Fruit fly (Drosophila melanogaster) whole organism, embryonic: ENCODE results near the gene Pp4-19C.

Experiments
- CG11695 ChIP-seq: fragments of 200-800 bp; sonication (Bioruptor generic); IDR thresholded peaks from 3 replicates; pipeline ENCODE4 v1.3.6; 2022; ENCODE audit warnings: missing biosample characterization, missing genetic modification characterization
- CG12299 ChIP-seq: fragments of 200-800 bp; sonication (Bioruptor generic); optimal IDR thresholded peaks from 2 replicates; lab custom pipeline; 2018; ENCODE audit warnings: missing biosample characterization, mild to moderate bottlenecking, missing genetic modification characterization
- CG15269 ChIP-seq: fragments of 200-800 bp; sonication (Bioruptor generic); optimal IDR thresholded peaks from 2 replicates; lab custom pipeline; 2018; ENCODE audit warnings: missing biosample characterization, mild to moderate bottlenecking, missing genetic modification characterization, moderate library complexity
- CG16863 ChIP-seq: fragments of 200-800 bp; sonication (Bioruptor generic); optimal IDR thresholded peaks from 3 replicates; lab custom pipeline; 2016; ENCODE audit warnings: missing biosample characterization, missing genetic modification characterization
- CG17385 ChIP-seq: fragments of 200-800 bp; sonication (Bioruptor generic); optimal IDR thresholded peaks from 3 replicates; lab custom pipeline; 2018; ENCODE audit warnings: missing biosample characterization, mild to moderate bottlenecking, missing genetic modification characterization
- CG18262 ChIP-seq: fragments of 200-800 bp; optimal IDR thresholded peaks from 3 replicates; lab custom pipeline; 2019; ENCODE audit warnings: missing biosample characterization, mild to moderate bottlenecking, missing genetic modification characterization, moderate library complexity
- CG1832 ChIP-seq: fragments of 200-800 bp; sonication (Bioruptor generic); optimal IDR thresholded peaks from 2 replicates; lab custom pipeline; 2017; ENCODE audit warnings: missing biosample characterization, mild to moderate bottlenecking, missing genetic modification characterization, inconsistent platforms
- CG2875 ChIP-seq: fragments of 200-800 bp; sonication (Bioruptor generic); optimal IDR thresholded peaks from 2 replicates; lab custom pipeline; 2017; ENCODE audit warnings: missing biosample characterization, mild to moderate bottlenecking, missing genetic modification characterization, missing genetic modification reagents
- CG3163 ChIP-seq: fragments of 200-800 bp; sonication (Bioruptor generic); optimal IDR thresholded peaks from 3 replicates; lab custom pipeline; 2016; ENCODE audit warnings: missing biosample characterization, missing genetic modification characterization
- CG32767 ChIP-seq: fragments of 200-800 bp; sonication (Bioruptor generic); IDR thresholded peaks from 2 replicates; pipeline ENCODE4 v1.3.6; 2022; ENCODE audit warnings: missing biosample characterization, missing genetic modification characterization
- CG4730 ChIP-seq: fragments of 200-800 bp; sonication (Bioruptor generic); IDR thresholded peaks from 2 replicates; pipeline ENCODE4 v1.3.6; 2022; ENCODE audit warnings: missing biosample characterization, missing genetic modification characterization
- CG5180 ChIP-seq: fragments of 200-800 bp; sonication (Bioruptor generic); optimal IDR thresholded peaks from 3 replicates; lab custom pipeline; 2017; ENCODE audit warnings: missing biosample characterization, missing genetic modification characterization, mild to moderate bottlenecking, moderate library complexity, missing genetic modification reagents
- CG7786 ChIP-seq: fragments of 200-800 bp; sonication (Bioruptor generic); optimal IDR thresholded peaks from 2 replicates; lab custom pipeline; 2016; ENCODE audit warnings: missing biosample characterization, missing genetic modification characterization
- CG7963 ChIP-seq: fragments of 200-800 bp; sonication (Bioruptor generic); IDR thresholded peaks from 3 replicates; pipeline ENCODE4 v1.3.6; 2022; ENCODE audit warnings: missing biosample characterization, missing genetic modification characterization; ENCODE audit not compliant: partially characterized antibody
- CG9215 ChIP-seq: fragments of 200-800 bp; sonication (Bioruptor generic); IDR thresholded peaks from 2 replicates; pipeline ENCODE4 v1.3.6; 2022; ENCODE audit warnings: missing biosample characterization, missing genetic modification characterization
- CG9609 ChIP-seq: fragments of 200-800 bp; sonication (Bioruptor generic); optimal IDR thresholded peaks from 3 replicates; lab custom pipeline; 2016; ENCODE audit warnings: missing biosample characterization, missing genetic modification characterization
- CHES-1-like ChIP-seq: fragments of 200-800 bp; sonication (Bioruptor generic); optimal IDR thresholded peaks from 2 replicates; lab custom pipeline; 2016; ENCODE audit warnings: missing biosample characterization, missing genetic modification characterization
- CrebB ChIP-seq: fragments of 200-800 bp; sonication (Bioruptor generic); optimal IDR thresholded peaks from 3 replicates; lab custom pipeline; 2018; ENCODE audit warnings: missing biosample characterization, mild to moderate bottlenecking, missing genetic modification characterization
- D ChIP-seq, 2 experiments: fragments of 200-800 bp in 1 of 2; fragments of >200 bp in 1 of 2; sonication (Bioruptor generic) in 1 of 2; optimal IDR thresholded peaks; 2 replicates in 1 of 2; 3 replicates in 1 of 2; lab custom pipeline; 2017; ENCODE audit warnings: mild to moderate bottlenecking in 1 of 2, missing biosample characterization in 1 of 2, missing genetic modification characterization in 1 of 2, missing genetic modification reagents in 1 of 2
- D19B ChIP-seq: fragments of 200-800 bp; sonication (Bioruptor generic); optimal IDR thresholded peaks from 2 replicates; lab custom pipeline; 2017; ENCODE audit warnings: missing biosample characterization, mild to moderate bottlenecking, missing genetic modification characterization
- Dll ChIP-seq: fragments of 200-800 bp; sonication (Bioruptor generic); IDR thresholded peaks from 4 replicates; pipeline ENCODE4 v1.3.6; 2022; ENCODE audit warnings: missing biosample characterization, missing genetic modification characterization; ENCODE audit not compliant: partially characterized antibody
- HLH3B ChIP-seq: fragments of 200-800 bp; sonication (Bioruptor generic); IDR thresholded peaks from 2 replicates; pipeline ENCODE4 v1.3.6; 2022; ENCODE audit warnings: missing biosample characterization, missing genetic modification characterization
- Hey ChIP-seq: fragments of 200-800 bp; sonication (Bioruptor generic); optimal IDR thresholded peaks from 3 replicates; lab custom pipeline; 2018; ENCODE audit warnings: missing biosample characterization, mild to moderate bottlenecking, missing genetic modification characterization
- NfI ChIP-seq: fragments of 200-800 bp; sonication (Bioruptor generic); optimal IDR thresholded peaks from 3 replicates; lab custom pipeline; 2018; ENCODE audit warnings: missing biosample characterization, mild to moderate bottlenecking, missing genetic modification characterization, moderate library complexity
- TFAM ChIP-seq: fragments of 200-800 bp; sonication (Bioruptor generic); optimal IDR thresholded peaks from 2 replicates; lab custom pipeline; 2017; ENCODE audit warnings: missing biosample characterization, missing genetic modification characterization, inconsistent platforms
- Trl ChIP-seq, 3 experiments: fragments of >200 bp in 2 of 3; fragments of 200-800 bp in 1 of 3; sonication (Bioruptor generic) in 1 of 3; optimal IDR thresholded peaks; 2 replicates in 1 of 3; 3 replicates in 2 of 3; lab custom pipeline; 2016 to 2017; ENCODE audit warnings: missing biosample characterization in 1 of 3, missing genetic modification characterization in 1 of 3
- az2 ChIP-seq: fragments of 200-800 bp; sonication (Bioruptor generic); optimal IDR thresholded peaks from 3 replicates; lab custom pipeline; 2016; ENCODE audit warnings: missing biosample characterization, missing genetic modification characterization
- dati ChIP-seq: fragments of 200-800 bp; sonication (Bioruptor generic); IDR thresholded peaks from 2 replicates; pipeline ENCODE4 v1.3.6; 2022; ENCODE audit warnings: missing biosample characterization, missing genetic modification characterization
- emc ChIP-seq: fragments of 200-800 bp; sonication (Bioruptor generic); optimal IDR thresholded peaks from 2 replicates; lab custom pipeline; 2016; ENCODE audit warnings: missing biosample characterization, missing genetic modification characterization
- exex ChIP-seq: fragments of 200-800 bp; sonication (Bioruptor generic); optimal IDR thresholded peaks from 4 replicates; lab custom pipeline; 2018; ENCODE audit warnings: missing biosample characterization, mild to moderate bottlenecking, missing genetic modification characterization, moderate library complexity
- gsb-n ChIP-seq: fragments of 200-800 bp; sonication (Bioruptor generic); optimal IDR thresholded peaks from 3 replicates; lab custom pipeline; 2018; ENCODE audit warnings: missing biosample characterization, mild to moderate bottlenecking, missing genetic modification characterization
- onecut ChIP-seq: fragments of 200-800 bp; sonication (Bioruptor generic); IDR thresholded peaks from 2 replicates; pipeline ENCODE4 v1.3.6; 2022; ENCODE audit warnings: missing biosample characterization, missing genetic modification characterization
- org-1 ChIP-seq: fragments of 200-800 bp; sonication (Bioruptor generic); optimal IDR thresholded peaks from 2 replicates; lab custom pipeline; 2017; ENCODE audit warnings: missing biosample characterization, missing genetic modification characterization
- pho ChIP-seq: fragments of 200-800 bp; sonication (Bioruptor generic); optimal IDR thresholded peaks from 2 replicates; lab custom pipeline; 2016; ENCODE audit warnings: missing biosample characterization, missing genetic modification characterization
- pita ChIP-seq: fragments of 200-800 bp; sonication (Bioruptor generic); optimal IDR thresholded peaks from 2 replicates; lab custom pipeline; 2017; ENCODE audit warnings: missing biosample characterization, mild to moderate bottlenecking, missing genetic modification characterization
- pros ChIP-seq: fragments of 200-800 bp; sonication (Bioruptor generic); optimal IDR thresholded peaks from 3 replicates; lab custom pipeline; 2019; ENCODE audit warnings: missing biosample characterization, mild to moderate bottlenecking, missing genetic modification characterization, moderate library complexity
- psq ChIP-seq: fragments of 200-800 bp; sonication (Bioruptor generic); optimal IDR thresholded peaks from 2 replicates; lab custom pipeline; 2017; ENCODE audit warnings: missing biosample characterization, missing genetic modification characterization
- shn ChIP-seq: fragments of 200-800 bp; sonication (Bioruptor generic); optimal IDR thresholded peaks from 3 replicates; lab custom pipeline; 2016; ENCODE audit warnings: missing biosample characterization, missing genetic modification characterization
- sima ChIP-seq: fragments of 200-800 bp; sonication (Bioruptor generic); optimal IDR thresholded peaks from 2 replicates; lab custom pipeline; 2016; ENCODE audit warnings: missing biosample characterization, missing genetic modification characterization
- tap ChIP-seq: fragments of 200-800 bp; optimal IDR thresholded peaks from 3 replicates; lab custom pipeline; 2019; ENCODE audit warnings: missing biosample characterization, mild to moderate bottlenecking, missing genetic modification characterization, moderate library complexity
- zfh2 ChIP-seq: fragments of 200-800 bp; sonication (Bioruptor generic); optimal IDR thresholded peaks from 2 replicates; lab custom pipeline; 2016; ENCODE audit warnings: missing biosample characterization, missing genetic modification characterization

The Pp4-19C gene

DNA sequence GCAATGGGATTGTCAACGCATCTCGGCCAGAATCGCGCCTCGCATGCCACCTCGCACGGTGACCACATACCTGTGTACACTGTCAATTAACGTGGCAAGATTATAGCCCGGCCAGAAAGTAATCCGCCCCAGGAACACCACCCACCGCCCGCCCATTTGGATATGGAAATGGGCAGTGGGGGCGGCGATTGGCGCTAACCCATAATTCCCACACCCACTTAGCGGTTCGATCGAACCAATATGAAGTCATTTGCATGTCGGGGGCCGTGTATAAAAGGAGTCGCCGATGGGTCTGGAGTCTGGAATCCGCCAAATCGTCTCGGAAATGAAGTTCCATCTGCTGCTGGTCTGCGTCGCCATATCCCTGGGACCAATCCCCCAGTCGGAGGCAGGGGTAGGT lies 8.4 kb downstream of the Pp4-19C start, which contains the start of gene Obp19a:
Gene Obp19a (plus strand): TSS at position 301 of the 400 bp plus-strand sequence.
- TF ChIP-seq CG3163 (GFP tag; lab: Kevin White, UChicago) (no peak), CrebB (tag; lab: Kevin White, UChicago) (no peak), emc (GFP tag; lab: Kevin White, UChicago) (no peak), CG18262 (tag; lab: Kevin White, UChicago) (no peak)

- no peak for TF ChIP-seq CG12299 (tag; lab: Kevin White, UChicago)
These were observed 9.7 kb downstream of the Pp4-19C start, which contains the start of gene CG15458 for dm6 chrX:20414099-20414498. CG15458 (minus strand) TSS chrX:20414199.

- TF ChIP-seq pho, result no peak
- TF ChIP-seq psq, result no peak
- TF ChIP-seq CG32767 (GFP tag; lab: Robert Waterston, UW), result no peak
- no peak for TF ChIP-seq TFAM
- TF ChIP-seq gsb-n (tag; lab: Kevin White, UChicago), result no peak
- no peak for TF ChIP-seq org-1 (GFP tag; lab: Kevin White, UChicago)
- no peak for TF ChIP-seq exex
These were observed 10.3 kb downstream of the Pp4-19C start, which contains the start of gene CG15459 for dm6 chrX:20413481-20413880. CG15459 (minus strand) TSS chrX:20413581.

- TF ChIP-seq CG9609 (GFP tag; lab: Kevin White, UChicago) (no peak), pros (GFP tag; lab: Kevin White, UChicago) (no peak), Hey (tag; lab: Kevin White, UChicago) (no peak), Trl (optimal IDR thresholded peaks at IDR 0.05; lab: Kevin White, UChicago) (peak; percentile 45 to 64), Trl (GFP tag; optimal IDR thresholded peaks at IDR 0.05; lab: Kevin White, UChicago) (no peak), CG1832 (peak; percentile 81)
These were observed 12.2 kb downstream of the Pp4-19C start for dm6 chrX:20411635-20412034.

DNA sequence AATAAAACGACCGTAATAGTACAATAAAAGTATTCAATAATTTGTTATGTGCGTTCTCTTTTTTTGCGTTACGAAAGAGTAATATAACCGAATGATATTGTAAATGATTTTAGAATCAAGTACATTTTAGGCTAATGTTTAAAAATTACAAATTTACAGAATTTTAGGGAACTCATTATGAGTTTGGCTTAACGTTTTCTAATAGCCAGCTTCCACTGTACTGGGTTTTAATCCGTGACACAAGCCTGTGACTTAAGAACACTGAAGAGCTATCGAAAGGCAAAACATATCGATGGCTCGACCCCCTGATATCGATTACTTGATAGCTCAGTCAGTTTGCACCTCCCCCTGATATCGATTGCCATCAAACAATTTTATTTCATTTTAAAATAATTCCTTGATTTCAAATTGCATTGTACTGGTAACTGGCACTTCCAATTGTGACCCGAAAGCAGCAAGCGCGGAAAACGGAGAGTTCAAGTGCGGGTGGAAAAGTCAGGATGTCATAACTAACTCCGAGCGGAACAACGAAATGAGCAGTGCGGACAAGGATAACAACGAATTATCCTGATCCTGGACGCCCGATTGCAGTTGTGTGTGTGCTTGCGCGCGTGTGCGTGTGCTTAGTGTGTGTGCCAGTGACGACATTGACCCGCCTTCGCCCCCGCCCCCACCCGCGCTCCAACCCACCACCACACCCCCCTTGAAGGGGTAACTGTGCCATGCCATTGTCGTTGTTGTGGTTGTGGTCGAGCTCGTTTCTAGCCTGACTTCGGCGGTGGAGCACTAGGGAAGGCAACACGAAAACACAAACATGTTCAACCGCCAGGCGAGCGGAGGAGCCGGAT lies 29.5 kb downstream of the Pp4-19C start, which contains the start of gene HERC2:
Gene HERC2 (plus strand): TSS at position 330 of the 848 bp plus-strand sequence.
- no peak for TF ChIP-seq sima (GFP tag; lab: Kevin White, UChicago)
- TF ChIP-seq CG1832, result no peak
- TF ChIP-seq CG16863, result peak; percentile 10
- TF ChIP-seq D19B (GFP tag; lab: Kevin White, UChicago), result no peak
- TF ChIP-seq CG17385, result no peak
- no peak for TF ChIP-seq tap (tag; lab: Kevin White, UChicago)
- no peak for TF ChIP-seq CG15269
- peak; percentile 95 for TF ChIP-seq CG7963 (GFP tag; lab: Robert Waterston, UW)
- TF ChIP-seq org-1 (GFP tag; lab: Kevin White, UChicago), result no peak
- TF ChIP-seq CG11695, result no peak
- peak; percentile 37 for TF ChIP-seq shn (GFP tag; lab: Kevin White, UChicago)
- TF ChIP-seq CG2875 (GFP tag; lab: Kevin White, UChicago), result no peak
- TF ChIP-seq onecut, result no peak; the same call in 1 of the 2 replicates
- TF ChIP-seq CG5180, result no peak
- TF ChIP-seq NfI, result peak; percentile 22
- no peak for TF ChIP-seq dati
- peak; percentile 70 for TF ChIP-seq CG9215 (GFP tag; lab: Robert Waterston, UW)
- peak; percentile 67 for TF ChIP-seq CG7786 (GFP tag; lab: Kevin White, UChicago)
- TF ChIP-seq az2, result no peak
- TF ChIP-seq pita (GFP tag; lab: Kevin White, UChicago), result no peak
- TF ChIP-seq D (optimal IDR thresholded peaks at IDR 0.05; lab: Kevin White, UChicago), result no peak
- TF ChIP-seq D (GFP tag; optimal IDR thresholded peaks at IDR 0.05; lab: Kevin White, UChicago), result no peak
- TF ChIP-seq zfh2, result peak; percentile 56
- peak; percentile 79 for TF ChIP-seq Dll (GFP tag; lab: Robert Waterston, UW)
- TF ChIP-seq HLH3B (GFP tag; lab: Robert Waterston, UW), result peak; percentile 34; the same call in 1 of the 2 replicates
- TF ChIP-seq CG4730 (GFP tag; lab: Robert Waterston, UW), result 0 out of 2 replicates have a peak, but pooled peaks have one; percentile 33
- peak; percentile 31 for TF ChIP-seq CHES-1-like (GFP tag; lab: Kevin White, UChicago)
- no peak for TF ChIP-seq psq
